Fruit fly (Drosophila melanogaster): ENCODE results near the gene Jarid2.

DNA sequence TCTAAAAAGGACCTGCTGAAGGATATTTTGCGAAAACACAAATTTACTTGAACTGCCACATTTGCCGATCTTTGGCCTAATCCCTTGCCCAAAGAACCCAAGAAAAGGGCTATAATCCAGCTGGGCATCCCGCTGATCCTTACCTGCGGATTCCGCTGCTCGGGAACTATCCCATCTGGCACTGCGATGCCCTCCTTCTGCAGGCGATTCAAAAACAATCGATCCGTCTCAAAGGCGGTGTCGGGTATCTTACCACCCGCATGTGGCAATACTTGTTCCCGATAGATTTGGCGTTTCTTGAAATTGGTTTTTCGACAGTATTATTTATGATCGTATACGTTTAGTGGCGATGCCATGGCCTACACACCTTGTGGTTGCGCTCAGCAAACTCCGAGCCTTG lies 14.5 kb downstream of the Jarid2 start:
- no peak for TF ChIP-seq h (optimal IDR thresholded peaks at IDR 0.05)
- TF ChIP-seq insv (optimal IDR thresholded peaks at IDR 0.05): no peak
- no peak for TF ChIP-seq psq (optimal IDR thresholded peaks at IDR 0.05)
- TF ChIP-seq Sin3A (optimal IDR thresholded peaks at IDR 0.05): no peak

Measured in Kc167 (cell line).